Fruit fly (Drosophila melanogaster) whole organism, pupa: ENCODE results near the gene CG34180.

Experiments used
- CG10348 ChIP-seq: fragments of 200-800 bp; sonication (Bioruptor generic); IDR thresholded peaks from 2 replicates; pipeline ENCODE4 v1.3.6; 2022; ENCODE audit warnings: missing biosample characterization, missing genetic modification characterization
- CG12605 ChIP-seq: fragments of 200-800 bp; sonication (Bioruptor generic); IDR thresholded peaks from 2 replicates; pipeline ENCODE4 v1.3.6; 2022; ENCODE audit warnings: missing biosample characterization, missing genetic modification characterization
- CG13204 ChIP-seq: fragments of 200-800 bp; sonication (Bioruptor generic); optimal IDR thresholded peaks from 2 replicates; lab custom pipeline; 2018; ENCODE audit warnings: missing biosample characterization, mild to moderate bottlenecking, missing genetic modification characterization, moderate library complexity
- CG14655 ChIP-seq: fragments of 200-800 bp; sonication (Bioruptor generic); optimal IDR thresholded peaks from 3 replicates; lab custom pipeline; 2017; ENCODE audit warnings: mild to moderate bottlenecking, missing biosample characterization, missing genetic modification reagents, missing genetic modification characterization
- CG15710 ChIP-seq: fragments of 200-800 bp; sonication (Bioruptor generic); optimal IDR thresholded peaks from 2 replicates; lab custom pipeline; 2018; ENCODE audit warnings: missing biosample characterization, mild to moderate bottlenecking, missing genetic modification characterization, moderate library complexity
- CG17806 ChIP-seq: fragments of 200-800 bp; sonication (Bioruptor generic); optimal IDR thresholded peaks from 2 replicates; lab custom pipeline; 2018; ENCODE audit warnings: missing biosample characterization, mild to moderate bottlenecking, missing genetic modification characterization, moderate library complexity
- CG32121 ChIP-seq: fragments of 200-800 bp; sonication (Bioruptor generic); IDR thresholded peaks from 2 replicates; pipeline ENCODE4 v1.3.6; 2022; ENCODE audit warnings: missing biosample characterization, missing genetic modification characterization
- CG34367 ChIP-seq: fragments of 200-800 bp; sonication (Bioruptor generic); optimal IDR thresholded peaks from 2 replicates; lab custom pipeline; 2018; ENCODE audit warnings: missing biosample characterization, mild to moderate bottlenecking, missing genetic modification characterization
- CG4496 ChIP-seq: fragments of 200-800 bp; sonication (Bioruptor generic); IDR thresholded peaks from 3 replicates; pipeline ENCODE4 v1.3.6; 2022; ENCODE audit warnings: missing biosample characterization, missing genetic modification characterization
- CG8159 ChIP-seq: fragments of 200-800 bp; sonication (Bioruptor generic); optimal IDR thresholded peaks from 3 replicates; lab custom pipeline; 2018; ENCODE audit warnings: missing biosample characterization, mild to moderate bottlenecking, missing genetic modification characterization, moderate library complexity
- CG8301 ChIP-seq: fragments of 200-800 bp; sonication (Bioruptor generic); optimal IDR thresholded peaks from 2 replicates; lab custom pipeline; 2018; ENCODE audit warnings: missing biosample characterization, mild to moderate bottlenecking, missing genetic modification characterization
- CG9948 ChIP-seq: fragments of 200-800 bp; sonication (Bioruptor generic); optimal IDR thresholded peaks from 2 replicates; lab custom pipeline; 2018; ENCODE audit warnings: missing biosample characterization, mild to moderate bottlenecking, missing genetic modification characterization, moderate library complexity
- D1 ChIP-seq: fragments of 200-800 bp; sonication (Bioruptor generic); optimal IDR thresholded peaks from 2 replicates; lab custom pipeline; 2018; ENCODE audit warnings: missing biosample characterization, mild to moderate bottlenecking, missing genetic modification characterization, moderate library complexity
- EcR ChIP-seq: fragments of 200-800 bp; sonication (Bioruptor generic); optimal IDR thresholded peaks from 3 replicates; lab custom pipeline; 2019; ENCODE audit warnings: missing biosample characterization, missing genetic modification characterization, mild to moderate bottlenecking, moderate library complexity, missing genetic modification reagents
- Ets98B ChIP-seq: fragments of 200-800 bp; sonication (Bioruptor generic); IDR thresholded peaks from 2 replicates; pipeline ENCODE4 v1.3.6; 2022; ENCODE audit warnings: missing biosample characterization, missing genetic modification characterization
- Pif1A ChIP-seq: fragments of 200-800 bp; sonication (Bioruptor generic); optimal IDR thresholded peaks from 3 replicates; lab custom pipeline; 2016; ENCODE audit warnings: missing biosample characterization, missing genetic modification characterization
- Pif1B ChIP-seq: fragments of 200-800 bp; sonication (Bioruptor generic); optimal IDR thresholded peaks from 3 replicates; lab custom pipeline; 2016; ENCODE audit warnings: missing biosample characterization, missing genetic modification characterization
- Snoo ChIP-seq: fragments of 200-800 bp; sonication (Bioruptor generic); optimal IDR thresholded peaks from 3 replicates; lab custom pipeline; 2017; ENCODE audit warnings: missing biosample characterization, mild to moderate bottlenecking, missing genetic modification characterization, inconsistent platforms
- fd96Ca ChIP-seq: fragments of 200-800 bp; sonication (Bioruptor generic); IDR thresholded peaks from 3 replicates; pipeline ENCODE4 v1.3.6; 2022; ENCODE audit warnings: missing biosample characterization, missing genetic modification characterization
- gl ChIP-seq: fragments of 200-800 bp; sonication (Bioruptor generic); optimal IDR thresholded peaks from 2 replicates; lab custom pipeline; 2018; ENCODE audit warnings: missing biosample characterization, mild to moderate bottlenecking, missing genetic modification characterization
- rn ChIP-seq: fragments of 200-800 bp; sonication (Bioruptor generic); IDR thresholded peaks from 2 replicates; pipeline ENCODE4 v1.3.6; 2022; ENCODE audit warnings: missing biosample characterization, missing genetic modification characterization

Gene CG34180

dm6 chr2L:6085733-6086317, 25.5 kb downstream of the CG34180 start:
- TF ChIP-seq CG8301 (tag; lab: Kevin White, UChicago) = no peak
- no peak for TF ChIP-seq Pif1A (GFP tag; lab: Kevin White, UChicago)
- TF ChIP-seq Pif1B (GFP tag; lab: Kevin White, UChicago) = no peak
- no peak for TF ChIP-seq CG14655
- TF ChIP-seq CG13204 (GFP tag; lab: Kevin White, UChicago) = no peak
- TF ChIP-seq fd96Ca (GFP tag; lab: Robert Waterston, UW) = no peak
- no peak for TF ChIP-seq CG9948 (tag; lab: Kevin White, UChicago)
- TF ChIP-seq D1 = no peak

dm6 chr2L:6086771-6087170, 26.5 kb downstream of the CG34180 start:
- TF ChIP-seq CG15710 (tag; lab: Kevin White, UChicago) = no peak
- TF ChIP-seq CG9948 (tag; lab: Kevin White, UChicago) = no peak
- TF ChIP-seq CG32121 (GFP tag; lab: Robert Waterston, UW) = no peak
- no peak for TF ChIP-seq Ets98B (GFP tag; lab: Robert Waterston, UW)
- no peak for TF ChIP-seq CG14655
- TF ChIP-seq Pif1A (GFP tag; lab: Kevin White, UChicago) = no peak
- TF ChIP-seq CG34367 (tag; lab: Kevin White, UChicago) = no peak
- TF ChIP-seq Pif1B (GFP tag; lab: Kevin White, UChicago) = no peak
- TF ChIP-seq gl (tag; lab: Kevin White, UChicago) = no peak
- no peak for TF ChIP-seq CG17806
- no peak for TF ChIP-seq Snoo (tag; lab: Kevin White, UChicago)
- no peak for TF ChIP-seq fd96Ca (GFP tag; lab: Robert Waterston, UW)
- TF ChIP-seq CG8159 = no peak
- TF ChIP-seq CG12605 (GFP tag; lab: Robert Waterston, UW) = no peak
- no peak for TF ChIP-seq CG10348 (GFP tag; lab: Robert Waterston, UW)
- no peak for TF ChIP-seq CG8301 (tag; lab: Kevin White, UChicago)
- TF ChIP-seq D1 = no peak
- TF ChIP-seq CG4496 = no peak

dm6 chr2L:6087685-6088084, 27.4 kb downstream of the CG34180 start:
- no peak for TF ChIP-seq CG8159

dm6 chr2L:6088371-6089365, 28.4 kb downstream of the CG34180 start:
- TF ChIP-seq rn (GFP tag; lab: Robert Waterston, UW) (no peak), CG8159 (no peak), CG17806 (no peak), CG12605 (GFP tag; lab: Robert Waterston, UW) (no peak; the same call in 1 of the 2 replicates), Pif1A (GFP tag; lab: Kevin White, UChicago) (no peak), EcR (GFP tag; lab: Kevin White, UChicago) (peak; percentile 99), CG13204 (GFP tag; lab: Kevin White, UChicago) (peak; percentile 83), CG32121 (GFP tag; lab: Robert Waterston, UW) (peak; percentile 40; the same call in 1 of the 2 replicates), fd96Ca (GFP tag; lab: Robert Waterston, UW) (peak; percentile 73), Ets98B (GFP tag; lab: Robert Waterston, UW) (peak; percentile 55), CG34367 (tag; lab: Kevin White, UChicago) (peak; percentile 2), CG8301 (tag; lab: Kevin White, UChicago) (no peak), CG9948 (tag; lab: Kevin White, UChicago) (peak; percentile 2), gl (tag; lab: Kevin White, UChicago) (peak; percentile 45), CG4496 (peak; percentile 93), CG10348 (GFP tag; lab: Robert Waterston, UW) (no peak), CG15710 (tag; lab: Kevin White, UChicago) (no peak), Snoo (tag; lab: Kevin White, UChicago) (peak; percentile 70), CG14655 (no peak), Pif1B (GFP tag; lab: Kevin White, UChicago) (no peak), D1 (no peak)
- TF ChIP-seq, all 21 proteins: peak for 10

dm6 chr2L:6089604-6090198, 29.4 kb downstream of the CG34180 start:
- TF ChIP-seq CG17806 = no peak
- TF ChIP-seq CG4496 = no peak
- no peak for TF ChIP-seq rn (GFP tag; lab: Robert Waterston, UW)
- no peak for TF ChIP-seq CG32121 (GFP tag; lab: Robert Waterston, UW)

dm6 chr2L:6090365-6090764, 30.1 kb downstream of the CG34180 start:
- TF ChIP-seq CG32121 (GFP tag; lab: Robert Waterston, UW) = no peak
- TF ChIP-seq CG4496 = no peak
- TF ChIP-seq fd96Ca (GFP tag; lab: Robert Waterston, UW) = no peak
- no peak for TF ChIP-seq CG15710 (tag; lab: Kevin White, UChicago)
- no peak for TF ChIP-seq CG13204 (GFP tag; lab: Kevin White, UChicago)
- TF ChIP-seq CG34367 (tag; lab: Kevin White, UChicago) = no peak
- no peak for TF ChIP-seq Snoo (tag; lab: Kevin White, UChicago)
- TF ChIP-seq CG9948 (tag; lab: Kevin White, UChicago) = no peak
- TF ChIP-seq CG10348 (GFP tag; lab: Robert Waterston, UW) = no peak
- no peak for TF ChIP-seq CG8159
- no peak for TF ChIP-seq Ets98B (GFP tag; lab: Robert Waterston, UW)
- TF ChIP-seq EcR (GFP tag; lab: Kevin White, UChicago) = no peak
- TF ChIP-seq D1 = no peak
- no peak for TF ChIP-seq Pif1A (GFP tag; lab: Kevin White, UChicago)
- TF ChIP-seq rn (GFP tag; lab: Robert Waterston, UW) = no peak
- TF ChIP-seq CG8301 (tag; lab: Kevin White, UChicago) = no peak
- no peak for TF ChIP-seq gl (tag; lab: Kevin White, UChicago)
- no peak for TF ChIP-seq Pif1B (GFP tag; lab: Kevin White, UChicago)
- TF ChIP-seq CG12605 (GFP tag; lab: Robert Waterston, UW) = no peak
- TF ChIP-seq CG14655 = no peak
